Worm (Caenorhabditis elegans): Measurements from ENCODE around the gene Y50E8A.6.

The Y50E8A.6 gene

ce11 chrV:14725409-14725808 lies 15.7 kb downstream of the Y50E8A.6 start (continued):
- TF ChIP-seq hlh-17 (GFP tag; optimal IDR thresholded peaks at IDR 0.05; ENCODE audit: borderline replicate concordance): no peak
- TF ChIP-seq hlh-4 (tag; optimal IDR thresholded peaks at IDR 0.05): no peak
- TF ChIP-seq nhr-90 (tag; optimal IDR thresholded peaks at IDR 0.05; ENCODE audit: poor library complexity): no peak
- no peak for TF ChIP-seq ceh-63 (GFP tag; optimal IDR thresholded peaks at IDR 0.05)
- no peak for TF ChIP-seq C16A3.4 (tag; optimal IDR thresholded peaks at IDR 0.05)
- TF ChIP-seq aly-2 (tag; optimal IDR thresholded peaks at IDR 0.05): no peak
- peak; percentile 31 for TF ChIP-seq snu-23 (GFP tag; optimal IDR thresholded peaks at IDR 0.05)
- no peak for TF ChIP-seq C04F5.9 (tag; optimal IDR thresholded peaks at IDR 0.05)
- no peak for TF ChIP-seq efl-3 (GFP tag; optimal IDR thresholded peaks at IDR 0.05)
- no peak for TF ChIP-seq sox-4 (tag; optimal IDR thresholded peaks at IDR 0.05)
- no peak for TF ChIP-seq ztf-11 (tag; optimal IDR thresholded peaks at IDR 0.05)
- TF ChIP-seq ces-1 (GFP tag; optimal IDR thresholded peaks at IDR 0.05): no peak
- TF ChIP-seq zag-1 (tag; optimal IDR thresholded peaks at IDR 0.05): no peak
- no peak for TF ChIP-seq F16B12.6 (tag; optimal IDR thresholded peaks at IDR 0.05)
- TF ChIP-seq nhr-12 (tag; optimal IDR thresholded peaks at IDR 0.05): no peak
- TF ChIP-seq efl-1 (optimal IDR thresholded peaks at IDR 0.05): no peak
- TF ChIP-seq efl-1 (GFP tag; optimal IDR thresholded peaks at IDR 0.05 in 1 of 2): no peak
- peak; percentile 92 for TF ChIP-seq nhr-85 (tag)
- TF ChIP-seq nhr-71 (tag; optimal IDR thresholded peaks at IDR 0.05): peak; percentile 29
- TF ChIP-seq ama-1 (optimal IDR thresholded peaks at IDR 0.05): no peak
- peak in 1 of 2 experiments; percentile 8 for TF ChIP-seq lsy-2 (tag; optimal IDR thresholded peaks at IDR 0.05)
- TF ChIP-seq ets-5 (GFP tag; IDR thresholded peaks at IDR 0.05): no peak
- no peak for TF ChIP-seq egl-27 (tag; optimal IDR thresholded peaks at IDR 0.05)
- peak; percentile 70 for TF ChIP-seq blmp-1 (tag; optimal IDR thresholded peaks at IDR 0.05)

ce11 chrV:14723020-14723419 lies 18.1 kb downstream of the Y50E8A.6 start, which contains the start of gene R08A2.7:
TSS of gene R08A2.7 (plus strand) at chrV:14723320.
- no peak for TF ChIP-seq aha-1 (tag; optimal IDR thresholded peaks at IDR 0.05)
- no peak for TF ChIP-seq nhr-12 (tag; optimal IDR thresholded peaks at IDR 0.05)

- TF ChIP-seq lin-13 (GFP tag; optimal IDR thresholded peaks at IDR 0.05) (no peak), efl-1 (optimal IDR thresholded peaks at IDR 0.05) (no peak), efl-1 (GFP tag; optimal IDR thresholded peaks at IDR 0.05 in 1 of 2) (no peak), vab-15 (tag; optimal IDR thresholded peaks at IDR 0.05) (no peak), ces-1 (GFP tag; optimal IDR thresholded peaks at IDR 0.05) (no peak)
These were observed 21.6 kb downstream of the Y50E8A.6 start, which contains the start of gene R08A2.1 for ce11 chrV:14719491-14719890. TSS of gene R08A2.1 (minus strand) at chrV:14719591.

ce11 chrV:14716114-14716513 lies 25.0 kb downstream of the Y50E8A.6 start, which contains the start of gene fbxa-147:
TSS of gene fbxa-147 (plus strand) at chrV:14716499.
- TF ChIP-seq dpl-1 (GFP tag; optimal IDR thresholded peaks at IDR 0.05): no peak
- TF ChIP-seq pax-3 (tag; optimal IDR thresholded peaks at IDR 0.05): peak; percentile 3

ce11 chrV:14715608-14716007 lies 25.5 kb downstream of the Y50E8A.6 start, which contains the start of gene R08A2.2:
TSS of gene R08A2.2 (minus strand) at chrV:14715708.
- no peak for TF ChIP-seq hlh-4 (tag; optimal IDR thresholded peaks at IDR 0.05)
- TF ChIP-seq lir-3 (tag; optimal IDR thresholded peaks at IDR 0.05; ENCODE audit: poor library complexity): no peak
- no peak for TF ChIP-seq hpl-2 (GFP tag; optimal IDR thresholded peaks at IDR 0.05)
- no peak for TF ChIP-seq nhr-71 (tag; optimal IDR thresholded peaks at IDR 0.05)
- no peak for TF ChIP-seq skn-1 (tag; optimal IDR thresholded peaks at IDR 0.05)
- TF ChIP-seq zag-1 (tag; optimal IDR thresholded peaks at IDR 0.05): no peak
- TF ChIP-seq sptf-1 (tag; optimal IDR thresholded peaks at IDR 0.05): no peak
- no peak for TF ChIP-seq C34B4.2 (tag; optimal IDR thresholded peaks at IDR 0.05)
- TF ChIP-seq unc-86 (tag; optimal IDR thresholded peaks at IDR 0.05): no peak
- no peak for TF ChIP-seq lin-15B (tag; optimal IDR thresholded peaks at IDR 0.05)
